Worm (Caenorhabditis elegans) whole organism, L1 larva: Measurements from ENCODE around the gene C16B8.4.
A peak's percentile ranks its signal among the peaks of the same experiment; 100 is the strongest.

Experiments used
- C34B4.2 ChIP-seq: sonication (generic microtip); optimal IDR thresholded peaks from 2 replicates; lab custom pipeline; 2017; ENCODE audit warnings: mild to moderate bottlenecking, missing genetic modification characterization, missing compliant biosample characterization
- aha-1 ChIP-seq: fragments of 150-350 bp; optimal IDR thresholded peaks from 2 replicates; lab custom pipeline; 2014; ENCODE audit warnings: missing biosample characterization, missing genetic modification characterization
- blmp-1 ChIP-seq: fragments of 150-350 bp; optimal IDR thresholded peaks from 2 replicates; lab custom pipeline; 2014; ENCODE audit warnings: missing biosample characterization, missing genetic modification characterization
- ceh-63 ChIP-seq: fragments of 200-800 bp; sonication (Bioruptor generic); optimal IDR thresholded peaks from 2 replicates; lab custom pipeline; 2018; ENCODE audit warnings: mild to moderate bottlenecking, missing genetic modification characterization, missing compliant biosample characterization
- ceh-8 ChIP-seq: fragments of 200-800 bp; sonication (Bioruptor generic); optimal IDR thresholded peaks from 2 replicates; lab custom pipeline; 2018; ENCODE audit warnings: mild to moderate bottlenecking, missing genetic modification characterization, moderate library complexity, missing compliant biosample characterization
- ceh-82 ChIP-seq, 3 experiments: fragments of 150-350 bp in 1 of 3; sonication (generic microtip) in 2 of 3; optimal IDR thresholded peaks; 2 replicates each; lab custom pipeline; 2014 to 2017; ENCODE audit warnings: missing biosample characterization in 3 of 3, missing genetic modification characterization in 3 of 3
- ceh-88 ChIP-seq: fragments of 200-800 bp; sonication (Bioruptor generic); IDR thresholded peaks from 2 replicates; pipeline ENCODE4 v1.3.6; 2022; ENCODE audit warnings: missing genetic modification characterization, missing compliant biosample characterization
- ces-1 ChIP-seq: fragments of 150-350 bp; optimal IDR thresholded peaks from 2 replicates; lab custom pipeline; 2014; ENCODE audit warnings: missing biosample characterization, missing genetic modification reagents, missing genetic modification characterization
- dpl-1 ChIP-seq, 3 experiments: fragments of 150-350 bp in 2 of 3; sonication (generic microtip) in 1 of 3; optimal IDR thresholded peaks; 2 replicates each; lab custom pipeline; 2014 to 2017; ENCODE audit warnings: missing biosample characterization in 3 of 3, missing genetic modification characterization in 3 of 3, missing genetic modification reagents in 3 of 3
- efl-1 ChIP-seq, 4 experiments: fragments of 150-350 bp; optimal IDR thresholded peaks in 3 of 4; peaks in 1 of 4; 1 replicate in 1 of 4; 2 replicates in 3 of 4; lab custom pipeline; 2014; ENCODE audit warnings: missing biosample characterization in 2 of 4, missing genetic modification characterization in 2 of 4, missing genetic modification reagents in 2 of 4
- efl-3 ChIP-seq: fragments of 200-800 bp; sonication (Bioruptor generic); optimal IDR thresholded peaks from 2 replicates; lab custom pipeline; 2018; ENCODE audit warnings: mild to moderate bottlenecking, missing genetic modification characterization, missing compliant biosample characterization
- egl-27 ChIP-seq, 2 experiments: fragments of 150-350 bp in 1 of 2; sonication (generic microtip); optimal IDR thresholded peaks; 3 replicates each; lab custom pipeline; 2017 to 2018; ENCODE audit warnings: missing biosample characterization in 2 of 2, missing genetic modification characterization in 2 of 2, missing genetic modification reagents in 2 of 2
- elt-2 ChIP-seq: sonication (generic microtip); optimal IDR thresholded peaks from 2 replicates; lab custom pipeline; 2016; ENCODE audit warnings: missing genetic modification characterization, mild to moderate bottlenecking, inconsistent platforms, missing compliant biosample characterization, missing genetic modification reagents
- ets-5 ChIP-seq: fragments of 200-800 bp; sonication (Bioruptor generic); IDR thresholded peaks from 2 replicates; pipeline ENCODE4 v1.3.6; 2022; ENCODE audit warnings: missing genetic modification characterization, missing compliant biosample characterization
- fkh-10 ChIP-seq: sonication (generic microtip); optimal IDR thresholded peaks from 2 replicates; lab custom pipeline; 2017; ENCODE audit warnings: missing biosample characterization, missing genetic modification reagents, missing genetic modification characterization
- fkh-4 ChIP-seq: sonication (generic microtip); optimal IDR thresholded peaks from 2 replicates; lab custom pipeline; 2016; ENCODE audit warnings: missing compliant biosample characterization, missing genetic modification characterization, borderline replicate concordance
- fkh-8 ChIP-seq: sonication (generic microtip); optimal IDR thresholded peaks from 2 replicates; lab custom pipeline; 2016; ENCODE audit warnings: mild to moderate bottlenecking, missing genetic modification characterization, missing compliant biosample characterization
- fos-1 ChIP-seq: fragments of 150-350 bp; optimal IDR thresholded peaks from 2 replicates; lab custom pipeline; 2014; ENCODE audit warnings: missing biosample characterization, missing genetic modification characterization
- hlh-17 ChIP-seq: fragments of 200-800 bp; sonication (Bioruptor generic); optimal IDR thresholded peaks from 2 replicates; lab custom pipeline; 2018; ENCODE audit warnings: missing genetic modification characterization, mild to moderate bottlenecking, missing compliant biosample characterization, moderate library complexity, borderline replicate concordance
- irx-1 ChIP-seq: sonication (generic microtip); optimal IDR thresholded peaks from 2 replicates; lab custom pipeline; 2016; ENCODE audit warnings: missing genetic modification characterization, missing compliant biosample characterization
- isw-1 ChIP-seq: fragments of 200-800 bp; sonication (Bioruptor generic); IDR thresholded peaks from 2 replicates; pipeline ENCODE4 v1.3.6; 2022; ENCODE audit warnings: missing genetic modification characterization, missing compliant biosample characterization
- lin-13 ChIP-seq: fragments of 150-350 bp; optimal IDR thresholded peaks from 2 replicates; lab custom pipeline; 2014; ENCODE audit warnings: missing biosample characterization, missing genetic modification reagents, missing genetic modification characterization
- lin-14 ChIP-seq: fragments of 200-800 bp; sonication (Bioruptor generic); optimal IDR thresholded peaks from 2 replicates; lab custom pipeline; 2018; ENCODE audit warnings: mild to moderate bottlenecking, missing genetic modification characterization, moderate library complexity, missing compliant biosample characterization
- lin-35 ChIP-seq, 2 experiments: fragments of 150-350 bp; optimal IDR thresholded peaks; 2 replicates each; lab custom pipeline; 2014; ENCODE audit warnings: missing biosample characterization in 2 of 2, missing genetic modification characterization in 2 of 2, missing genetic modification reagents in 2 of 2
- lir-3 ChIP-seq: sonication (generic microtip); optimal IDR thresholded peaks from 2 replicates; lab custom pipeline; 2016; ENCODE audit warnings: mild to moderate bottlenecking, missing genetic modification characterization, moderate library complexity, missing compliant biosample characterization; ENCODE audit not compliant: poor library complexity
- mdl-1 ChIP-seq, 2 experiments: fragments of 150-350 bp; optimal IDR thresholded peaks; 2 replicates each; lab custom pipeline; 2014 to 2017; ENCODE audit warnings: missing biosample characterization in 2 of 2, missing genetic modification characterization in 2 of 2, inconsistent platforms in 1 of 2
- mef-2 ChIP-seq: fragments of 150-350 bp; optimal IDR thresholded peaks from 2 replicates; lab custom pipeline; 2014; ENCODE audit warnings: missing biosample characterization, missing genetic modification characterization
- mep-1 ChIP-seq: fragments of 150-350 bp; optimal IDR thresholded peaks from 2 replicates; lab custom pipeline; 2014; ENCODE audit warnings: missing biosample characterization, missing genetic modification characterization
- nhr-11 ChIP-seq: fragments of 150-350 bp; optimal IDR thresholded peaks from 2 replicates; lab custom pipeline; 2014; ENCODE audit warnings: missing biosample characterization, missing genetic modification characterization
- nhr-12 ChIP-seq: sonication (generic microtip); optimal IDR thresholded peaks from 2 replicates; lab custom pipeline; 2017; ENCODE audit warnings: missing biosample characterization, missing genetic modification characterization
- nhr-19 ChIP-seq: fragments of 200-800 bp; sonication (Bioruptor generic); conservative IDR thresholded peaks from 2 replicates; pipeline ENCODE4 v1.3.6; 2022; ENCODE audit warnings: missing genetic modification characterization, missing compliant biosample characterization
- nhr-20 ChIP-seq: sonication (generic microtip); optimal IDR thresholded peaks from 2 replicates; lab custom pipeline; 2016; ENCODE audit warnings: mild to moderate bottlenecking, missing genetic modification characterization, missing compliant biosample characterization
- nhr-28 ChIP-seq: fragments of 150-350 bp; optimal IDR thresholded peaks from 2 replicates; lab custom pipeline; 2014; ENCODE audit warnings: missing biosample characterization, missing genetic modification characterization
- nhr-47 ChIP-seq: sonication (generic microtip); optimal IDR thresholded peaks from 2 replicates; lab custom pipeline; 2016; ENCODE audit warnings: mild to moderate bottlenecking, missing genetic modification characterization, moderate library complexity, missing compliant biosample characterization
- nhr-71 ChIP-seq: sonication (generic microtip); optimal IDR thresholded peaks from 2 replicates; lab custom pipeline; 2016; ENCODE audit warnings: mild to moderate bottlenecking, missing genetic modification characterization, moderate library complexity, missing compliant biosample characterization
- nhr-76 ChIP-seq: sonication (generic microtip); optimal IDR thresholded peaks from 2 replicates; lab custom pipeline; 2017; ENCODE audit warnings: missing biosample characterization, missing genetic modification characterization
- nhr-77 ChIP-seq: fragments of 150-350 bp; optimal IDR thresholded peaks from 2 replicates; lab custom pipeline; 2014; ENCODE audit warnings: missing biosample characterization, missing genetic modification characterization
- nhr-85 ChIP-seq: sonication (generic microtip); peaks from one replicate; lab custom pipeline; 2016; ENCODE audit warnings: missing genetic modification characterization, inconsistent platforms, missing compliant biosample characterization
- pag-3 ChIP-seq: sonication (generic microtip); optimal IDR thresholded peaks from 2 replicates; lab custom pipeline; 2017; ENCODE audit warnings: missing genetic modification characterization, mild to moderate bottlenecking, missing compliant biosample characterization, antibody characterized with exemption, borderline replicate concordance; ENCODE audit not compliant: insufficient read depth
- rnt-1 ChIP-seq: sonication (generic microtip); optimal IDR thresholded peaks from 2 replicates; lab custom pipeline; 2016; ENCODE audit warnings: mild to moderate bottlenecking, missing genetic modification characterization, moderate library complexity, missing compliant biosample characterization
- sptf-1 ChIP-seq: fragments of 150-350 bp; optimal IDR thresholded peaks from 2 replicates; lab custom pipeline; 2014; ENCODE audit warnings: missing biosample characterization, missing genetic modification characterization
- tbx-2 ChIP-seq: sonication (generic microtip); optimal IDR thresholded peaks from 2 replicates; lab custom pipeline; 2016; ENCODE audit warnings: missing genetic modification characterization, missing compliant biosample characterization
- tlp-1 ChIP-seq: fragments of 150-350 bp; optimal IDR thresholded peaks from 2 replicates; lab custom pipeline; 2014; ENCODE audit warnings: missing biosample characterization, missing genetic modification characterization
- unc-130 ChIP-seq: fragments of 150-350 bp; optimal IDR thresholded peaks from 2 replicates; lab custom pipeline; 2017; ENCODE audit warnings: missing biosample characterization, missing genetic modification characterization, inconsistent platforms
- unc-30 ChIP-seq: sonication (generic microtip); optimal IDR thresholded peaks from 2 replicates; lab custom pipeline; 2017; ENCODE audit warnings: missing biosample characterization, missing genetic modification characterization
- unc-86 ChIP-seq: sonication (generic microtip); optimal IDR thresholded peaks from 2 replicates; lab custom pipeline; 2016; ENCODE audit warnings: missing genetic modification characterization, missing compliant biosample characterization
- zag-1 ChIP-seq: fragments of 150-350 bp; optimal IDR thresholded peaks from 2 replicates; lab custom pipeline; 2014; ENCODE audit warnings: missing biosample characterization, missing genetic modification characterization
- zip-4 ChIP-seq: fragments of 200-800 bp; sonication (Bioruptor generic); optimal IDR thresholded peaks from 2 replicates; lab custom pipeline; 2018; ENCODE audit warnings: mild to moderate bottlenecking, missing genetic modification characterization, moderate library complexity, missing compliant biosample characterization
- ztf-4 ChIP-seq: fragments of 150-350 bp; optimal IDR thresholded peaks from 2 replicates; lab custom pipeline; 2014; ENCODE audit warnings: missing biosample characterization, missing genetic modification characterization

Gene C16B8.4

DNA sequence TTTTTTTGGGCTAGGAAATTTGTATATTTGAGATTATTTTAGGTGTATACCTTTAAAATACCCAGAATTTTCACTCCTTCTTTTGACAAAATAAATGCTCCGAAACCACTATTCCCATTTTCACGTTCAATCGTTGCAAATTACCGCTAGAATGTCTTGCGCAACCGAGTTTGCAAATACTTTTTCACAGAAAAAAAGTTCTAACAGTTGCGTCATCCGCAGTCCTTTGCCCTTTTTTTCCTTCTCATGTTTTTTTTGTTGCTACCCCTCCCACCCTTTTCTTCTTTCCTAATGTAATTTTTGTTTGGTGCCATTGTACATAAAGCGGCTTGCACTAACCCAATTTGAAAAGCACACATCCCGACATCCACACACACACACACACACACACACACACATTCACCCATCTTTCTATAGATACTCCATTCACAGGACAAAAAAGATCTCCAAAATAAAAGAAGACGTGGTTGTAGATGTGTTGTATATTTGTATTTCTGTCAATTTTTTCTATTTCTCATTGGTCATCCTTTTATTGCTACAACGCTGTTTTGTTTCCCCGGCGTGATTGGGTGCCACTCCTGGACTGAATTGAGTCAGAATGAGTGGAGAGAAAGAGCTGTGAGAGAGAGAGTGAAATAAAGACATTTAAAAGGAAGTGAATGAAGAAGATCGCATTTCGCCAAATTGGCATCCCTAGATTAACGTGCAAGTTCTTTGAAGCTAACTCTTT, 15.8 kb downstream of the C16B8.4 start (continued):
- TF ChIP-seq tbx-2 (tag; lab: Kevin White, UChicago) (peak; percentile 5), hlh-17 (no peak), nhr-85 (tag; lab: Kevin White, UChicago) (no peak), C34B4.2 (tag; lab: Kevin White, UChicago) (no peak), ceh-88 (no peak), efl-3 (GFP tag; lab: Kevin White, UChicago) (no peak), aha-1 (no peak), unc-130 (tag; lab: Kevin White, UChicago) (no peak), mdl-1 (tag; optimal IDR thresholded peaks at IDR 0.05; lab: Kevin White, UChicago) (no peak), nhr-20 (tag; lab: Kevin White, UChicago) (no peak), nhr-19 (no peak), nhr-71 (tag; lab: Kevin White, UChicago) (peak; percentile 21), lin-35 (GFP tag; optimal IDR thresholded peaks at IDR 0.05; lab: Kevin White, UChicago) (no peak), zip-4 (GFP tag; lab: Kevin White, UChicago) (no peak), lin-13 (no peak), fos-1 (no peak), nhr-77 (no peak), efl-1 (optimal IDR thresholded peaks at IDR 0.05; lab: Kevin White, UChicago) (no peak), efl-1 (GFP tag; optimal IDR thresholded peaks at IDR 0.05 in 1 of 2; lab: Kevin White, UChicago) (no peak), fkh-8 (no peak), fkh-4 (tag; lab: Kevin White, UChicago) (no peak), dpl-1 (GFP tag; optimal IDR thresholded peaks at IDR 0.05; lab: Kevin White, UChicago) (no peak), mep-1 (tag; lab: Kevin White, UChicago) (no peak), unc-30 (tag; lab: Kevin White, UChicago) (no peak), pag-3 (tag; lab: Kevin White, UChicago) (no peak), nhr-76 (tag; lab: Kevin White, UChicago) (no peak), fkh-10 (GFP tag; lab: Kevin White, UChicago) (peak; percentile 86), ceh-82 (tag; optimal IDR thresholded peaks at IDR 0.05; lab: Kevin White, UChicago) (peak in 1 of 3 experiments; percentile 1), sptf-1 (tag; lab: Kevin White, UChicago) (no peak), zag-1 (peak; percentile 30), ztf-4 (tag; lab: Kevin White, UChicago) (no peak), nhr-28 (tag; lab: Kevin White, UChicago) (no peak)

DNA sequence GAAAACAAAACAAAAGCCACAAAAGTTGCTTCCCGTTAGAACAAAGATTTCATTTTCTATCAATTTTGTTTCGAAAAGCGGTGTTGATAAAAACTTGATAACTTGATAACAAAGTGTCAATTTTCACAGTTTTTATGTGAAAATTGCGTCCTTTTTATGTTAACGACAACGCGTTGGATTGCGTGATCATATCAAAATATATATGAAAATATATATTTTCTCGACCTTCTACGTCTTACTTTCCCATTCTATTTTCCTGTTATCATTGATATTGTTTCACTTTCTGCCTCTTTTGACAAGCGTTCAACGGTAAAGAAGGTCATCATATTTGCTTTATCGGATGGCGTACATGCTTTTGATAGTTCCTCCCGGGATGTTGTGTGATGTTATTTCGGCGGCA, 20.7 kb downstream of the C16B8.4 start:
- TF ChIP-seq unc-30 (tag; lab: Kevin White, UChicago), result no peak
- TF ChIP-seq unc-86 (tag; lab: Kevin White, UChicago), result no peak
- TF ChIP-seq egl-27 (tag; optimal IDR thresholded peaks at IDR 0.05; lab: Kevin White, UChicago), result no peak
- TF ChIP-seq ces-1 (GFP tag; lab: Kevin White, UChicago), result no peak
- no peak for TF ChIP-seq fos-1
- no peak for TF ChIP-seq irx-1 (tag; lab: Kevin White, UChicago)
- no peak for TF ChIP-seq isw-1 (GFP tag; lab: Robert Waterston, UW)
- no peak for TF ChIP-seq efl-3 (GFP tag; lab: Kevin White, UChicago)
- no peak for TF ChIP-seq dpl-1 (GFP tag; optimal IDR thresholded peaks at IDR 0.05; lab: Kevin White, UChicago)
- TF ChIP-seq nhr-76 (tag; lab: Kevin White, UChicago), result no peak
- TF ChIP-seq ceh-8 (GFP tag; lab: Kevin White, UChicago), result no peak
- TF ChIP-seq mef-2 (tag; lab: Kevin White, UChicago), result no peak
- TF ChIP-seq nhr-12 (tag; lab: Kevin White, UChicago), result no peak
- TF ChIP-seq tlp-1 (tag; lab: Kevin White, UChicago), result peak; percentile 17
- TF ChIP-seq rnt-1, result no peak
- TF ChIP-seq ets-5 (GFP tag; lab: Robert Waterston, UW), result no peak
- TF ChIP-seq fkh-4 (tag; lab: Kevin White, UChicago), result no peak
- TF ChIP-seq nhr-11 (tag; lab: Kevin White, UChicago), result no peak
- TF ChIP-seq ceh-63 (GFP tag; lab: Kevin White, UChicago), result no peak
- no peak for TF ChIP-seq lin-13
- TF ChIP-seq nhr-28 (tag; lab: Kevin White, UChicago), result no peak
- no peak for TF ChIP-seq unc-130 (tag; lab: Kevin White, UChicago)
- TF ChIP-seq fkh-10 (GFP tag; lab: Kevin White, UChicago), result no peak
- TF ChIP-seq blmp-1 (tag; lab: Kevin White, UChicago), result peak; percentile 74
- TF ChIP-seq elt-2 (tag; lab: Kevin White, UChicago), result peak; percentile 56
- peak; percentile 34 for TF ChIP-seq lin-14 (GFP tag; lab: Kevin White, UChicago)
- no peak for TF ChIP-seq ztf-4 (tag; lab: Kevin White, UChicago)
- no peak for TF ChIP-seq lir-3 (tag; lab: Kevin White, UChicago)
- TF ChIP-seq nhr-47 (tag; lab: Kevin White, UChicago), result no peak
- no peak for TF ChIP-seq ceh-88
- TF ChIP-seq, all 84 proteins: peak for 4
